Fruit fly (Drosophila melanogaster): Measurements from ENCODE around the gene CG7573.

DNA sequence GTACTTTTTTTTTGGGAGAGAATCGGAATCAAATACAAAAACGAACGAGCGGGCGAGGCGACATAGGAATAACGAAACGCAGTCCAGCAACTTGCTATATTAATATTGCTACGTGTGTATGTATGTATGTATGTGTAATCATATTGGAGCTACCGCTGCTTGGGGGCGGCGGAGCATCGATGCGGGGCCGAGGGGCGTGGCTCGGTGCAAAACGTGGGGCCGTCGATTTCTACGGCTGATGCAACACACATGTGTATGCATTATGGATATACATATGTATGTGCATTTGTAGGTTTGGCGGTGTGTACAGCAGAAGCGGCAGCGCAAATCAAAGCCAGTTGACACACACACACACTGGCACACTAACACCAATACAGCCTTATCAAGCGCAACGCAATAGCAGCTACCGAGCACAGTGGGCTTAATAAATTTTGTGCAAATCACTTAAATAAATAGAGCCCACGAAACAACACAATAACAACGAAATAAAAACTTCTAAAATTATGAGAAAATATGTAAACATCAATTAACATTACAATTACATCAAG lies 19.3 kb upstream of the CG7573 start:
- no peak for TF ChIP-seq grn (GFP tag; optimal IDR thresholded peaks at IDR 0.05)
- no peak for TF ChIP-seq Meics (GFP tag; optimal IDR thresholded peaks at IDR 0.05)
- TF ChIP-seq CG7745 (tag; optimal IDR thresholded peaks at IDR 0.05): no peak
- TF ChIP-seq Dip3 (GFP tag; optimal IDR thresholded peaks at IDR 0.05): no peak
- no peak for TF ChIP-seq lola (GFP tag; optimal IDR thresholded peaks at IDR 0.05)
- TF ChIP-seq CG12236 (GFP tag; optimal IDR thresholded peaks at IDR 0.05): no peak
- no peak for TF ChIP-seq CkIIα-i1 (GFP tag; IDR thresholded peaks at IDR 0.05)
- no peak for TF ChIP-seq phol (tag; optimal IDR thresholded peaks at IDR 0.05)
- no peak for TF ChIP-seq sc (optimal IDR thresholded peaks at IDR 0.05)
- TF ChIP-seq sc (GFP tag; optimal IDR thresholded peaks at IDR 0.05): no peak
- no peak for TF ChIP-seq CG3163 (GFP tag; optimal IDR thresholded peaks at IDR 0.05)

Measured in whole organism, embryonic.